Fruit fly (Drosophila melanogaster) whole organism, wandering third instar larva: ENCODE data around the gene CG42304.

ENCODE experiments used
- Dfd ChIP-seq: fragments of >200 bp; optimal IDR thresholded peaks from 2 replicates; lab custom pipeline; 2017; ENCODE audit warnings: missing biosample characterization, missing genetic modification characterization
- GATAd ChIP-seq: sonication (Bioruptor generic); optimal IDR thresholded peaks from 2 replicates; lab custom pipeline; 2016; ENCODE audit warnings: missing biosample characterization, missing genetic modification characterization
- Rel ChIP-seq, 2 experiments: fragments of 200-800 bp; sonication (Bioruptor generic) in 1 of 2; optimal IDR thresholded peaks; 2 replicates in 1 of 2; 3 replicates in 1 of 2; lab custom pipeline; 2016 to 2019; ENCODE audit warnings: mild to moderate bottlenecking in 2 of 2, missing biosample characterization in 2 of 2, missing genetic modification characterization in 2 of 2, moderate library complexity in 1 of 2
- br ChIP-seq: fragments of 200-800 bp; sonication (Bioruptor generic); optimal IDR thresholded peaks from 2 replicates; lab custom pipeline; 2016; ENCODE audit warnings: missing biosample characterization, missing genetic modification characterization
- brk ChIP-seq: fragments of 200-800 bp; sonication (Bioruptor generic); optimal IDR thresholded peaks from 2 replicates; lab custom pipeline; 2016; ENCODE audit warnings: missing biosample characterization, mild to moderate bottlenecking, missing genetic modification characterization
- dl ChIP-seq, 2 experiments: fragments of 175-275, 200-275 bp in 1 of 2; fragments of 200-275 bp in 1 of 2; sonication (Bioruptor generic); optimal IDR thresholded peaks; lab custom pipeline; 2018; ENCODE audit warnings: mild to moderate bottlenecking in 2 of 2, missing biosample characterization in 2 of 2, missing genetic modification characterization in 2 of 2, moderate library complexity in 2 of 2; ENCODE audit not compliant: partially characterized antibody in 2 of 2, insufficient read depth in 1 of 2
- dsf ChIP-seq: sonication (Bioruptor generic); optimal IDR thresholded peaks from 2 replicates; lab custom pipeline; 2016; ENCODE audit warnings: missing biosample characterization, missing genetic modification characterization, borderline replicate concordance
- ey ChIP-seq: fragments of 200-800 bp; sonication (Bioruptor generic); optimal IDR thresholded peaks from 2 replicates; lab custom pipeline; 2016; ENCODE audit warnings: missing biosample characterization, missing genetic modification characterization
- foxo ChIP-seq, 2 experiments: fragments of 200-800 bp; sonication (Bioruptor generic); optimal IDR thresholded peaks; 2 replicates in 1 of 2; 3 replicates in 1 of 2; lab custom pipeline; 2016 to 2017; ENCODE audit warnings: missing biosample characterization in 2 of 2, missing genetic modification characterization in 2 of 2
- fru ChIP-seq: fragments of 200-800 bp; sonication (Bioruptor generic); optimal IDR thresholded peaks from 3 replicates; lab custom pipeline; 2016; ENCODE audit warnings: missing biosample characterization, mild to moderate bottlenecking, missing genetic modification characterization
- h ChIP-seq: fragments of 200-800 bp; sonication (Bioruptor generic); optimal IDR thresholded peaks from 3 replicates; lab custom pipeline; 2016; ENCODE audit warnings: missing biosample characterization, mild to moderate bottlenecking, missing genetic modification characterization
- pan ChIP-seq: fragments of >200 bp; optimal IDR thresholded peaks from 2 replicates; lab custom pipeline; 2017
- psq ChIP-seq: fragments of 200-800 bp; sonication (Bioruptor generic); optimal IDR thresholded peaks from 3 replicates; lab custom pipeline; 2017; ENCODE audit warnings: missing biosample characterization, mild to moderate bottlenecking, missing genetic modification characterization, moderate library complexity
- sage ChIP-seq: fragments of 200-800 bp; sonication (Bioruptor generic); optimal IDR thresholded peaks from 2 replicates; lab custom pipeline; 2016; ENCODE audit warnings: missing biosample characterization, mild to moderate bottlenecking, missing genetic modification characterization
- sv ChIP-seq: fragments of 200-800 bp; sonication (Bioruptor generic); optimal IDR thresholded peaks from 3 replicates; lab custom pipeline; 2016; ENCODE audit warnings: missing biosample characterization, missing genetic modification characterization
- tai ChIP-seq: sonication (Bioruptor generic); optimal IDR thresholded peaks from 2 replicates; lab custom pipeline; 2016; ENCODE audit warnings: missing biosample characterization, missing genetic modification characterization
- usp ChIP-seq: fragments of >200 bp; optimal IDR thresholded peaks from 2 replicates; lab custom pipeline; 2017; ENCODE audit warnings: missing biosample characterization, missing genetic modification characterization

The CG42304 gene

dm6 chr3L:2661322-2661721 is 9.4 kb downstream of the CG42304 start, which contains the start of gene CG33234:
CG33234 (plus strand) TSS chr3L:2661622.
- no peak for TF ChIP-seq usp (GFP tag; lab: Kevin White, UChicago)
- TF ChIP-seq foxo (GFP tag; optimal IDR thresholded peaks at IDR 0.05; lab: Kevin White, UChicago) = no peak
- no peak for TF ChIP-seq psq (GFP tag; lab: Kevin White, UChicago)
- no peak for TF ChIP-seq Rel (GFP tag; optimal IDR thresholded peaks at IDR 0.05; lab: Kevin White, UChicago)
- TF ChIP-seq Rel (tag; optimal IDR thresholded peaks at IDR 0.05; lab: Kevin White, UChicago) = no peak
- TF ChIP-seq brk (GFP tag; lab: Kevin White, UChicago) = no peak
- TF ChIP-seq GATAd (GFP tag; lab: Kevin White, UChicago) = no peak
- TF ChIP-seq ey (GFP tag; lab: Kevin White, UChicago) = no peak
- TF ChIP-seq Dfd = no peak
- TF ChIP-seq sv (GFP tag; lab: Kevin White, UChicago) = no peak
- TF ChIP-seq pan (lab: Kevin White, UChicago) = no peak
- TF ChIP-seq fru = no peak

DNA sequence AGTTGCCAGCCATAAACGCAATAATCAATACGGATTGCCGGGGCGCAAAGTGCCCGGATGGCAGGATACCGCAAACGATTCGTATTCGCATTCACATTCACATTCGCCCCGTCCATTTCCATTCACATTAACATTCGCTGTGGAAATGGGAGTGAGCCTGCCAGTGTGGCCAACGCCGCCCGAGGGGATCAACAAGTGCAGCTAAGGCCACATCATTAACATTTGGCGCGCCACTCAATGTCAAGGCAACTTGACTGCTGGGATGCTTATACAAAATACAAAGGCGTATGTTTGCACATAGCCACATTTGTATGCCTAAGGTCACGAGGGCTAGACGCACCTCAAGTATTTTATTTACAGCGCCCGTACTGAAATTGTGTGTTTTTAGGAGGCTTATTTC is 50.6 kb downstream of the CG42304 start:
- TF ChIP-seq tai (GFP tag; lab: Kevin White, UChicago) = no peak
- no peak for TF ChIP-seq Rel (GFP tag; optimal IDR thresholded peaks at IDR 0.05; lab: Kevin White, UChicago)
- TF ChIP-seq Rel (tag; optimal IDR thresholded peaks at IDR 0.05; lab: Kevin White, UChicago) = no peak
- no peak for TF ChIP-seq h (GFP tag; lab: Kevin White, UChicago)
- no peak for TF ChIP-seq dsf (GFP tag; lab: Kevin White, UChicago)
- TF ChIP-seq br (GFP tag; lab: Kevin White, UChicago) = no peak
- TF ChIP-seq usp (GFP tag; lab: Kevin White, UChicago) = no peak
- no peak for TF ChIP-seq fru
- no peak for TF ChIP-seq dl (GFP tag; optimal IDR thresholded peaks at IDR 0.05; lab: Kevin White, UChicago; ENCODE audit: insufficient read depth in 1 of 2, partially characterized antibody in 2 of 2)
- no peak for TF ChIP-seq sage (GFP tag; lab: Kevin White, UChicago)
- no peak for TF ChIP-seq foxo (GFP tag; optimal IDR thresholded peaks at IDR 0.05; lab: Kevin White, UChicago)
- TF ChIP-seq brk (GFP tag; lab: Kevin White, UChicago) = no peak
- TF ChIP-seq, all 38 proteins: peak for 0
